Fruit fly (Drosophila melanogaster) ovary, adult (tissue): ENCODE data around the gene nAChRalpha3.

Experiments used
- CG17801 ChIP-seq: fragments of 200-800 bp; optimal IDR thresholded peaks from 2 replicates; lab custom pipeline; 2019; ENCODE audit warnings: missing biosample characterization, mild to moderate bottlenecking, missing genetic modification characterization, moderate library complexity; ENCODE audit not compliant: partially characterized antibody

nAChRalpha3 gene

DNA sequence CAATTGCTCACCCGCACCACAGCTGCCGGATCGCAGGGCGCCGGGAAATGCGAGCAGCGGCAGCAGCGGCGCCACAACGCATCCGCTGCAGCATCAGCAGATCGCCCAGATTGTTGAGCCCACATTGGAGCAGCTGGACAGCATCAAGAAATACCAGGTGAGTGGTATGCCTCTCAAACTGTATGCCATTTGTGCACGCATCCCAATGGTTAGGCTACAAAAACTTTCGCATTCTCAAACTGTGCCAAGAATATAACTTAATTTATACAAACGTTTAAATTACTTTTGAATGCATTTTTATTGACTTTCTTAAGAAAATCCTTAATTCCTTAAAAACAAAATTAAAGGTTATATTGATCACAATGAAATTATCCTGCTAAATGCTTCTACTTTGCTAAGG is 139.0 kb downstream of the nAChRalpha3 start:
- TF ChIP-seq CG17801 (GFP tag; lab: Kevin White, UChicago) = no peak
